Worm (Caenorhabditis elegans) whole organism, L3 larva: Measurements from ENCODE around the gene F07A11.5.

Experiments used
- aly-2 ChIP-seq: fragments of 150-350 bp; optimal IDR thresholded peaks from 2 replicates; lab custom pipeline; 2014; ENCODE audit warnings: missing biosample characterization, missing genetic modification characterization
- ama-1 ChIP-seq: fragments of 150-350 bp; optimal IDR thresholded peaks from 2 replicates; lab custom pipeline; 2018
- ceh-16 ChIP-seq: sonication (generic microtip); optimal IDR thresholded peaks from 2 replicates; lab custom pipeline; 2017; ENCODE audit warnings: missing biosample characterization, missing genetic modification characterization
- jun-1 ChIP-seq: fragments of 150-350 bp; optimal IDR thresholded peaks from 2 replicates; lab custom pipeline; 2014; ENCODE audit warnings: missing biosample characterization, missing genetic modification reagents, missing genetic modification characterization
- lin-39 ChIP-seq: fragments of 150-350 bp; optimal IDR thresholded peaks from 2 replicates; lab custom pipeline; 2018; ENCODE audit warnings: missing biosample characterization, missing genetic modification reagents, missing genetic modification characterization
- nfya-1 ChIP-seq: sonication (generic microtip); optimal IDR thresholded peaks from 2 replicates; lab custom pipeline; 2017; ENCODE audit warnings: missing genetic modification characterization, mild to moderate bottlenecking, missing compliant biosample characterization, antibody characterized with exemption, moderate library complexity; ENCODE audit not compliant: insufficient read depth
- nhr-237 ChIP-seq: fragments of 150-350 bp; optimal IDR thresholded peaks from 2 replicates; lab custom pipeline; 2014; ENCODE audit warnings: missing biosample characterization, missing genetic modification characterization
- nhr-76 ChIP-seq: fragments of 150-350 bp; sonication (generic microtip); optimal IDR thresholded peaks from 5 replicates; lab custom pipeline; 2014; ENCODE audit warnings: missing biosample characterization, missing genetic modification characterization
- nhr-77 ChIP-seq: fragments of 150-350 bp; optimal IDR thresholded peaks from 2 replicates; lab custom pipeline; 2014; ENCODE audit warnings: missing biosample characterization, missing genetic modification characterization
- pqm-1 ChIP-seq: fragments of 150-350 bp; optimal IDR thresholded peaks from 2 replicates; lab custom pipeline; 2017; ENCODE audit warnings: missing biosample characterization, missing genetic modification characterization, inconsistent platforms
- snpc-4 ChIP-seq: fragments of 150-350 bp; optimal IDR thresholded peaks from 2 replicates; lab custom pipeline; 2014; ENCODE audit warnings: missing biosample characterization, missing genetic modification characterization
- tbx-2 ChIP-seq: sonication (generic microtip); optimal IDR thresholded peaks from 2 replicates; lab custom pipeline; 2016; ENCODE audit warnings: mild to moderate bottlenecking, missing genetic modification characterization, missing compliant biosample characterization
- unc-39 ChIP-seq: sonication (generic microtip); optimal IDR thresholded peaks from 4 replicates; lab custom pipeline; 2017; ENCODE audit warnings: missing biosample characterization, missing genetic modification characterization

DNA sequence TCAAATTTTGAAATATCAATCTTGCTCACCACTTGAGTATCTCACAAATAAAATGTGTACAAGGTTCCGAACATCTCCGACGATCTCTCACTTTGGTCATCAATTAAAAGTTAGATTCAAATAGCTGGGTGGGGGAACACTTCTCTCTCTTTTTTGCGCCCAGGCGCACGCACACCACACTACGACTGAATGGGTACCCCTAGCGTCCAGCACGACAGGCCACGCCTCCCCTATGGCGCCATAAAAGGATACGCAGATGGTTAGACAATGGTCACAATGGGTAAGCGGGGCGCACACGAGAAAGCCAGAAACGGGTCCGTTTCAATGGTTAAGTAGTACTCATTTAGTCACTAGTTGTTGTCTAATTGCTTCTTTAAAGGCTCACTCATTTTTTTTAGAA lies 17.9 kb downstream of the F07A11.5 start:
- no peak for TF ChIP-seq nhr-76
- TF ChIP-seq lin-39 (tag; lab: Kevin White, UChicago), result no peak
- peak; percentile 11 for TF ChIP-seq ama-1 (lab: Kevin White, UChicago)
- no peak for TF ChIP-seq nhr-77 (tag; lab: Kevin White, UChicago)
- no peak for TF ChIP-seq aly-2 (tag; lab: Kevin White, UChicago)
- TF ChIP-seq ceh-16, result no peak
- no peak for TF ChIP-seq jun-1 (tag; lab: Kevin White, UChicago)
- no peak for TF ChIP-seq snpc-4
- TF ChIP-seq unc-39 (tag; lab: Kevin White, UChicago), result no peak
- no peak for TF ChIP-seq nfya-1 (tag; lab: Kevin White, UChicago)
- TF ChIP-seq nhr-237 (tag; lab: Kevin White, UChicago), result no peak
- no peak for TF ChIP-seq tbx-2 (tag; lab: Kevin White, UChicago)
- TF ChIP-seq pqm-1 (tag; lab: Kevin White, UChicago), result no peak
